Fruit fly (Drosophila melanogaster) whole organism, embryonic: ENCODE results near the gene CG4970.

Experiments
- Blimp-1 ChIP-seq: fragments of 200-800 bp; sonication (Bioruptor generic); optimal IDR thresholded peaks from 3 replicates; lab custom pipeline; 2018; ENCODE audit warnings: missing biosample characterization, missing genetic modification characterization, mild to moderate bottlenecking, moderate library complexity, missing genetic modification reagents
- C15 ChIP-seq: fragments of 200-800 bp; sonication (Bioruptor generic); IDR thresholded peaks from 3 replicates; pipeline ENCODE4 v1.3.6; 2022; ENCODE audit warnings: missing biosample characterization, missing genetic modification characterization
- CG10267 ChIP-seq: fragments of 200-800 bp; sonication (Bioruptor generic); optimal IDR thresholded peaks from 2 replicates; lab custom pipeline; 2018; ENCODE audit warnings: missing biosample characterization, mild to moderate bottlenecking, missing genetic modification characterization, moderate library complexity
- CG10274 ChIP-seq: fragments of 200-800 bp; sonication (Bioruptor generic); optimal IDR thresholded peaks from 3 replicates; lab custom pipeline; 2017; ENCODE audit warnings: missing biosample characterization, mild to moderate bottlenecking, missing genetic modification characterization
- CG10979 ChIP-seq: fragments of 200-800 bp; sonication (Bioruptor generic); optimal IDR thresholded peaks from 2 replicates; lab custom pipeline; 2018; ENCODE audit warnings: missing biosample characterization, mild to moderate bottlenecking, missing genetic modification characterization, moderate library complexity
- CG1233 ChIP-seq: fragments of 200-800 bp; sonication (Bioruptor generic); optimal IDR thresholded peaks from 4 replicates; lab custom pipeline; 2018; ENCODE audit warnings: missing biosample characterization, mild to moderate bottlenecking, missing genetic modification characterization
- CG12391 ChIP-seq: fragments of 200-800 bp; sonication (Bioruptor generic); optimal IDR thresholded peaks from 3 replicates; lab custom pipeline; 2018; ENCODE audit warnings: missing biosample characterization, mild to moderate bottlenecking, missing genetic modification characterization, moderate library complexity
- CG14050 ChIP-seq: fragments of 200-800 bp; sonication (Bioruptor generic); IDR thresholded peaks from 3 replicates; pipeline ENCODE4 v1.3.6; 2022; ENCODE audit warnings: missing biosample characterization, missing genetic modification characterization
- CG14710 ChIP-seq: fragments of 200-800 bp; sonication (Bioruptor generic); optimal IDR thresholded peaks from 3 replicates; lab custom pipeline; 2019; ENCODE audit warnings: missing biosample characterization, mild to moderate bottlenecking, missing genetic modification characterization, moderate library complexity
- CG15269 ChIP-seq: fragments of 200-800 bp; sonication (Bioruptor generic); optimal IDR thresholded peaks from 2 replicates; lab custom pipeline; 2018; ENCODE audit warnings: missing biosample characterization, mild to moderate bottlenecking, missing genetic modification characterization, moderate library complexity
- CG17361 ChIP-seq: fragments of 200-800 bp; sonication (Bioruptor generic); IDR thresholded peaks from 3 replicates; pipeline ENCODE4 v1.3.6; 2022; ENCODE audit warnings: missing biosample characterization, missing genetic modification characterization
- CG18262 ChIP-seq: fragments of 200-800 bp; optimal IDR thresholded peaks from 3 replicates; lab custom pipeline; 2019; ENCODE audit warnings: missing biosample characterization, mild to moderate bottlenecking, missing genetic modification characterization, moderate library complexity
- CG2712 ChIP-seq: fragments of 200-800 bp; optimal IDR thresholded peaks from 3 replicates; lab custom pipeline; 2019; ENCODE audit warnings: missing biosample characterization, mild to moderate bottlenecking, missing genetic modification characterization, moderate library complexity
- CG3065 ChIP-seq: fragments of 200-800 bp; sonication (Bioruptor generic); optimal IDR thresholded peaks from 2 replicates; lab custom pipeline; 2016; ENCODE audit warnings: missing biosample characterization, missing genetic modification characterization
- CG31441 ChIP-seq: fragments of 200-800 bp; sonication (Bioruptor generic); IDR thresholded peaks from 2 replicates; pipeline ENCODE4 v1.3.6; 2022; ENCODE audit warnings: missing biosample characterization, missing genetic modification characterization
- CG4360 ChIP-seq: fragments of 200-800 bp; sonication (Bioruptor generic); IDR thresholded peaks from 2 replicates; pipeline ENCODE4 v1.3.6; 2022; ENCODE audit warnings: missing biosample characterization, missing genetic modification characterization
- CG4404 ChIP-seq: fragments of 200-800 bp; sonication (Bioruptor generic); IDR thresholded peaks from 2 replicates; pipeline ENCODE4 v1.3.6; 2022; ENCODE audit warnings: missing biosample characterization, missing genetic modification characterization
- CG4707 ChIP-seq: fragments of 200-800 bp; sonication (Bioruptor generic); optimal IDR thresholded peaks from 2 replicates; lab custom pipeline; 2018; ENCODE audit warnings: missing biosample characterization, mild to moderate bottlenecking, missing genetic modification characterization, moderate library complexity
- CG8388 ChIP-seq: fragments of 200-800 bp; sonication (Bioruptor generic); optimal IDR thresholded peaks from 2 replicates; lab custom pipeline; 2019; ENCODE audit warnings: missing biosample characterization, mild to moderate bottlenecking, missing genetic modification characterization, moderate library complexity
- CG8924 ChIP-seq: fragments of 200-800 bp; optimal IDR thresholded peaks from 3 replicates; lab custom pipeline; 2019; ENCODE audit warnings: missing biosample characterization, mild to moderate bottlenecking, missing genetic modification characterization, moderate library complexity
- CG9727 ChIP-seq: fragments of 200-800 bp; sonication (Bioruptor generic); optimal IDR thresholded peaks from 3 replicates; lab custom pipeline; 2017; ENCODE audit warnings: missing biosample characterization, mild to moderate bottlenecking, missing genetic modification characterization
- CG9876 ChIP-seq: fragments of 200-800 bp; sonication (Bioruptor generic); optimal IDR thresholded peaks from 2 replicates; lab custom pipeline; 2016; ENCODE audit warnings: missing biosample characterization, missing genetic modification characterization
- D19A ChIP-seq: fragments of 200-800 bp; optimal IDR thresholded peaks from 3 replicates; lab custom pipeline; 2019; ENCODE audit warnings: missing biosample characterization, mild to moderate bottlenecking, missing genetic modification characterization, moderate library complexity
- Neu2 ChIP-seq: fragments of 200-800 bp; sonication (Bioruptor generic); optimal IDR thresholded peaks from 3 replicates; lab custom pipeline; 2016; ENCODE audit warnings: missing biosample characterization, missing genetic modification characterization, borderline replicate concordance
- Oli ChIP-seq: fragments of 200-800 bp; sonication (Bioruptor generic); optimal IDR thresholded peaks from 2 replicates; lab custom pipeline; 2018; ENCODE audit warnings: missing biosample characterization, mild to moderate bottlenecking, missing genetic modification characterization, moderate library complexity
- Pdp1 ChIP-seq, 2 experiments: fragments of 200-800 bp; sonication (Bioruptor generic); optimal IDR thresholded peaks; 3 replicates each; lab custom pipeline; 2016; ENCODE audit warnings: missing biosample characterization in 2 of 2, missing genetic modification characterization in 2 of 2, mild to moderate bottlenecking in 1 of 2, moderate library complexity in 1 of 2
- Poxn ChIP-seq: fragments of 200-800 bp; sonication (Bioruptor generic); IDR thresholded peaks from 2 replicates; pipeline ENCODE4 v1.3.6; 2022; ENCODE audit warnings: missing biosample characterization, missing genetic modification characterization
- Rx ChIP-seq: fragments of 200-800 bp; sonication (Bioruptor generic); IDR thresholded peaks from 2 replicates; pipeline ENCODE4 v1.3.6; 2022; ENCODE audit warnings: missing biosample characterization, missing genetic modification characterization
- Ssrp ChIP-seq: fragments of 200-800 bp; sonication (Bioruptor generic); optimal IDR thresholded peaks from 2 replicates; lab custom pipeline; 2018; ENCODE audit warnings: missing biosample characterization, mild to moderate bottlenecking, missing genetic modification characterization, moderate library complexity
- Xrp1 ChIP-seq: fragments of 200-800 bp; sonication (Bioruptor generic); IDR thresholded peaks from 2 replicates; pipeline ENCODE4 v1.3.6; 2022; ENCODE audit warnings: missing biosample characterization, missing genetic modification characterization
- aop ChIP-seq: fragments of 200-800 bp; sonication (Bioruptor generic); IDR thresholded peaks from 2 replicates; pipeline ENCODE4 v1.3.6; 2022; ENCODE audit warnings: missing biosample characterization, missing genetic modification characterization
- bcd ChIP-seq: fragments of 200-800 bp; sonication (Bioruptor generic); optimal IDR thresholded peaks from 2 replicates; lab custom pipeline; 2017; ENCODE audit warnings: missing biosample characterization, mild to moderate bottlenecking, missing genetic modification characterization
- bsh ChIP-seq, 2 experiments: fragments of 200-800 bp; sonication (Bioruptor generic); optimal IDR thresholded peaks; 2 replicates each; lab custom pipeline; 2017 to 2018; ENCODE audit warnings: mild to moderate bottlenecking in 2 of 2, missing biosample characterization in 2 of 2, missing genetic modification characterization in 2 of 2, moderate library complexity in 1 of 2
- da ChIP-seq: fragments of 200-800 bp; sonication (Bioruptor generic); optimal IDR thresholded peaks from 2 replicates; lab custom pipeline; 2016; ENCODE audit warnings: missing biosample characterization, missing genetic modification characterization
- dmrt11E ChIP-seq: fragments of 200-800 bp; sonication (Bioruptor generic); optimal IDR thresholded peaks from 3 replicates; lab custom pipeline; 2018; ENCODE audit warnings: missing biosample characterization, mild to moderate bottlenecking, missing genetic modification characterization, moderate library complexity
- dpn ChIP-seq, 2 experiments: fragments of 200-800 bp; sonication (Bioruptor generic); optimal IDR thresholded peaks; 3 replicates each; lab custom pipeline; 2016; ENCODE audit warnings: missing biosample characterization in 2 of 2, missing genetic modification characterization in 2 of 2
- fd102C ChIP-seq: fragments of 200-800 bp; sonication (Bioruptor generic); optimal IDR thresholded peaks from 2 replicates; lab custom pipeline; 2018; ENCODE audit warnings: missing biosample characterization, mild to moderate bottlenecking, missing genetic modification characterization, moderate library complexity
- fd96Cb ChIP-seq: fragments of 200-800 bp; sonication (Bioruptor generic); optimal IDR thresholded peaks from 2 replicates; lab custom pipeline; 2018; ENCODE audit warnings: missing biosample characterization, mild to moderate bottlenecking, missing genetic modification characterization, moderate library complexity
- gem ChIP-seq: fragments of 200-800 bp; sonication (Bioruptor generic); optimal IDR thresholded peaks from 2 replicates; lab custom pipeline; 2019; ENCODE audit warnings: missing biosample characterization, mild to moderate bottlenecking, missing genetic modification characterization, moderate library complexity
- ham ChIP-seq: fragments of 200-800 bp; sonication (Bioruptor generic); IDR thresholded peaks from 2 replicates; pipeline ENCODE4 v1.3.6; 2022; ENCODE audit warnings: missing biosample characterization, missing genetic modification characterization
- lilli ChIP-seq: fragments of 200-800 bp; sonication (Bioruptor generic); optimal IDR thresholded peaks from 3 replicates; lab custom pipeline; 2016; ENCODE audit warnings: missing biosample characterization, missing genetic modification characterization
- lola ChIP-seq, 3 experiments: fragments of >200 bp in 2 of 3; fragments of 200-800 bp in 1 of 3; sonication (Bioruptor generic) in 1 of 3; optimal IDR thresholded peaks; 2 replicates each; lab custom pipeline; 2017 to 2019; ENCODE audit warnings: missing biosample characterization in 3 of 3, missing genetic modification characterization in 3 of 3, mild to moderate bottlenecking in 1 of 3, moderate library complexity in 1 of 3
- lov ChIP-seq, 2 experiments: fragments of 200-800 bp in 1 of 2; fragments of >200 bp in 1 of 2; sonication (Bioruptor generic) in 1 of 2; IDR thresholded peaks in 1 of 2; optimal IDR thresholded peaks in 1 of 2; 2 replicates in 1 of 2; 3 replicates in 1 of 2; pipeline versions ENCODE4 v1.3.6 to Lab custom; 2017 to 2022; ENCODE audit warnings: missing biosample characterization in 1 of 2, missing genetic modification characterization in 1 of 2
- odd ChIP-seq: fragments of 200-800 bp; sonication (Bioruptor generic); optimal IDR thresholded peaks from 2 replicates; lab custom pipeline; 2017; ENCODE audit warnings: missing biosample characterization, mild to moderate bottlenecking, missing genetic modification characterization
- phol ChIP-seq: fragments of 200-800 bp; sonication (Bioruptor generic); optimal IDR thresholded peaks from 3 replicates; lab custom pipeline; 2018; ENCODE audit warnings: missing biosample characterization, mild to moderate bottlenecking, missing genetic modification characterization, moderate library complexity
- pzg ChIP-seq: fragments of 200-800 bp; sonication (Bioruptor generic); optimal IDR thresholded peaks from 3 replicates; lab custom pipeline; 2018; ENCODE audit warnings: missing biosample characterization, mild to moderate bottlenecking, missing genetic modification characterization, moderate library complexity
- trem ChIP-seq: fragments of 200-800 bp; optimal IDR thresholded peaks from 3 replicates; lab custom pipeline; 2019; ENCODE audit warnings: missing biosample characterization, mild to moderate bottlenecking, missing genetic modification characterization, moderate library complexity
- zen ChIP-seq: fragments of 200-800 bp; sonication (Bioruptor generic); optimal IDR thresholded peaks from 3 replicates; lab custom pipeline; 2018; ENCODE audit warnings: missing biosample characterization, mild to moderate bottlenecking, missing genetic modification characterization, moderate library complexity

Gene CG4970

dm6 chr2L:11469973-11470372, 47.2 kb upstream of the CG4970 start (continued):
- TF ChIP-seq CG8388 (GFP tag; lab: Kevin White, UChicago), result peak; percentile 25
- TF ChIP-seq CG17361 (GFP tag; lab: Robert Waterston, UW), result peak; percentile 52; the same call in 2 of the 3 replicates
- peak; percentile 46; the same call in 1 of the 2 replicates for TF ChIP-seq Xrp1 (GFP tag; lab: Robert Waterston, UW)
- TF ChIP-seq CG8924 (tag; lab: Kevin White, UChicago), result peak; percentile 23
- TF ChIP-seq fd102C, result no peak
- no peak for TF ChIP-seq lilli (GFP tag; lab: Kevin White, UChicago)
- peak; percentile 49 for TF ChIP-seq gem
- no peak for TF ChIP-seq CG9876 (GFP tag; lab: Kevin White, UChicago)
- TF ChIP-seq D19A (tag; lab: Kevin White, UChicago), result peak; percentile 18
- TF ChIP-seq CG10267 (tag; lab: Kevin White, UChicago), result peak; percentile 17
- no peak for TF ChIP-seq CG1233 (GFP tag; lab: Kevin White, UChicago)
- TF ChIP-seq Poxn (GFP tag; lab: Robert Waterston, UW), result no peak
- no peak for TF ChIP-seq CG3065
- peak; percentile 2 for TF ChIP-seq Oli (tag; lab: Kevin White, UChicago)
- peak in 1 of 3 experiments; percentile 68 for TF ChIP-seq lola (GFP tag; optimal IDR thresholded peaks at IDR 0.05; lab: Kevin White, UChicago)
- TF ChIP-seq phol (tag; lab: Kevin White, UChicago), result peak; percentile 35
- TF ChIP-seq odd (GFP tag; lab: Kevin White, UChicago), result no peak
- TF ChIP-seq CG14050 (GFP tag; lab: Robert Waterston, UW), result no peak
- TF ChIP-seq CG12391 (tag; lab: Kevin White, UChicago), result peak; percentile 6
- TF ChIP-seq CG14710 (tag; lab: Kevin White, UChicago), result peak; percentile 47
- no peak for TF ChIP-seq ham (GFP tag; lab: Robert Waterston, UW)
- no peak for TF ChIP-seq CG10274 (GFP tag; lab: Kevin White, UChicago)
- TF ChIP-seq Blimp-1, result peak; percentile 39
- TF ChIP-seq bsh (GFP tag; optimal IDR thresholded peaks at IDR 0.05; lab: Kevin White, UChicago), result peak in 1 of 2 experiments; percentile 49
- TF ChIP-seq CG4404 (GFP tag; lab: Robert Waterston, UW), result 0 out of 2 replicates have a peak, but pooled peaks have one; percentile 13
- TF ChIP-seq dpn (GFP tag; optimal IDR thresholded peaks at IDR 0.05; lab: Kevin White, UChicago), result no peak
- peak; percentile 65 for TF ChIP-seq CG4707 (GFP tag; lab: Kevin White, UChicago)
- TF ChIP-seq CG9727, result peak; percentile 35
- TF ChIP-seq CG15269 (tag; lab: Kevin White, UChicago), result no peak
- no peak for TF ChIP-seq Pdp1 (GFP tag; optimal IDR thresholded peaks at IDR 0.05; lab: Kevin White, UChicago)
- no peak for TF ChIP-seq Neu2 (GFP tag; lab: Kevin White, UChicago)
- TF ChIP-seq CG18262 (tag; lab: Kevin White, UChicago), result peak; percentile 56
- peak; percentile 62 for TF ChIP-seq zen (tag; lab: Kevin White, UChicago)
- peak; percentile 3 for TF ChIP-seq fd96Cb
- peak; percentile 26 for TF ChIP-seq Ssrp (tag; lab: Kevin White, UChicago)
- TF ChIP-seq CG10979 (tag; lab: Kevin White, UChicago), result peak; percentile 58
- TF ChIP-seq CG31441, result peak; percentile 48; the same call in 1 of the 2 replicates
- peak; percentile 54 for TF ChIP-seq dmrt11E (tag; lab: Kevin White, UChicago)
- 0 out of 2 replicates have a peak, but pooled peaks have one; percentile 31 for TF ChIP-seq CG4360 (GFP tag; lab: Robert Waterston, UW)
- peak; percentile 8 for TF ChIP-seq trem (tag; lab: Kevin White, UChicago)
- TF ChIP-seq aop (GFP tag; lab: Robert Waterston, UW), result no peak
- TF ChIP-seq CG2712 (tag; lab: Kevin White, UChicago), result peak; percentile 69
- TF ChIP-seq C15 (GFP tag; lab: Robert Waterston, UW), result no peak
- TF ChIP-seq bcd, result no peak
- TF ChIP-seq lov (optimal IDR thresholded peaks at IDR 0.05; lab: Kevin White, UChicago), result no peak
- TF ChIP-seq lov (GFP tag; IDR thresholded peaks at IDR 0.05; lab: Robert Waterston, UW), result no peak
- TF ChIP-seq da (GFP tag; lab: Kevin White, UChicago), result no peak
- TF ChIP-seq Rx, result no peak
- TF ChIP-seq pzg (GFP tag; lab: Kevin White, UChicago), result no peak
